Fruit fly (Drosophila melanogaster): Measurements from ENCODE around the gene Lsp1beta.

Lsp1beta gene

dm6 chr2L:868961-869360, 29.3 kb upstream of the Lsp1beta start:
- no peak for TF ChIP-seq CG17801 (GFP tag; optimal IDR thresholded peaks at IDR 0.05; ENCODE audit: partially characterized antibody)

- no peak for TF ChIP-seq CG17801 (GFP tag; optimal IDR thresholded peaks at IDR 0.05; ENCODE audit: partially characterized antibody)
Observed at dm6 chr2L:869497-870040, 28.7 kb upstream of the Lsp1beta start, which contains the start of gene dbe. Gene dbe (minus strand): TSS chr2L:869857.

- no peak for TF ChIP-seq CG17801 (GFP tag; optimal IDR thresholded peaks at IDR 0.05; ENCODE audit: partially characterized antibody)
Observed at dm6 chr2L:870285-870684, 28.0 kb upstream of the Lsp1beta start, which contains the start of gene PNUTS. Gene PNUTS (plus strand): TSS chr2L:870465.

dm6 chr2L:870749-871418, 27.4 kb upstream of the Lsp1beta start:
- peak; percentile 70 for TF ChIP-seq CG17801 (GFP tag; optimal IDR thresholded peaks at IDR 0.05; ENCODE audit: partially characterized antibody)

dm6 chr2L:871419-871846, 26.9 kb upstream of the Lsp1beta start:
- TF ChIP-seq CG17801 (GFP tag; optimal IDR thresholded peaks at IDR 0.05; ENCODE audit: partially characterized antibody): no peak

dm6 chr2L:873724-874504, 24.4 kb upstream of the Lsp1beta start:
- TF ChIP-seq CG17801 (GFP tag; optimal IDR thresholded peaks at IDR 0.05; ENCODE audit: partially characterized antibody): no peak

- TF ChIP-seq CG17801 (GFP tag; optimal IDR thresholded peaks at IDR 0.05; ENCODE audit: partially characterized antibody): no peak
Observed at dm6 chr2L:877002-877401, 21.3 kb upstream of the Lsp1beta start, which contains the start of gene ninaA. Gene ninaA (plus strand): TSS chr2L:877302.

dm6 chr2L:884970-885369, 13.3 kb upstream of the Lsp1beta start, which contains the start of gene CG15824:
Gene CG15824 (minus strand): TSS chr2L:885141.
- TF ChIP-seq CG17801 (GFP tag; optimal IDR thresholded peaks at IDR 0.05; ENCODE audit: partially characterized antibody): no peak

- no peak for TF ChIP-seq CG17801 (GFP tag; optimal IDR thresholded peaks at IDR 0.05; ENCODE audit: partially characterized antibody)
Observed at dm6 chr2L:886743-887142, 11.6 kb upstream of the Lsp1beta start.

- TF ChIP-seq CG17801 (GFP tag; optimal IDR thresholded peaks at IDR 0.05; ENCODE audit: partially characterized antibody): no peak
Observed at dm6 chr2L:887788-888187, 10.5 kb upstream of the Lsp1beta start.

- TF ChIP-seq CG17801 (GFP tag; optimal IDR thresholded peaks at IDR 0.05; ENCODE audit: partially characterized antibody): no peak
Observed at dm6 chr2L:889799-890198, 8.5 kb upstream of the Lsp1beta start.

- TF ChIP-seq CG17801 (GFP tag; optimal IDR thresholded peaks at IDR 0.05; ENCODE audit: partially characterized antibody): no peak
Observed at dm6 chr2L:892461-892860, 5.8 kb upstream of the Lsp1beta start.

dm6 chr2L:893171-893570, 5.1 kb upstream of the Lsp1beta start:
- no peak for TF ChIP-seq CG17801 (GFP tag; optimal IDR thresholded peaks at IDR 0.05; ENCODE audit: partially characterized antibody)

- no peak for TF ChIP-seq CG17801 (GFP tag; optimal IDR thresholded peaks at IDR 0.05; ENCODE audit: partially characterized antibody)
Observed at dm6 chr2L:895448-895847, 2.9 kb upstream of the Lsp1beta start.

- TF ChIP-seq CG17801 (GFP tag; optimal IDR thresholded peaks at IDR 0.05; ENCODE audit: partially characterized antibody): no peak
Observed at dm6 chr2L:897124-897523, 1.2 kb upstream of the Lsp1beta start.

- no peak for TF ChIP-seq CG17801 (GFP tag; optimal IDR thresholded peaks at IDR 0.05; ENCODE audit: partially characterized antibody)
Observed at dm6 chr2L:903748-904147, 5.4 kb downstream of the Lsp1beta start.

Data from ovary, adult (tissue).